Fruit fly (Drosophila melanogaster): Measurements from ENCODE around the gene CG17721.

Gene CG17721

DNA sequence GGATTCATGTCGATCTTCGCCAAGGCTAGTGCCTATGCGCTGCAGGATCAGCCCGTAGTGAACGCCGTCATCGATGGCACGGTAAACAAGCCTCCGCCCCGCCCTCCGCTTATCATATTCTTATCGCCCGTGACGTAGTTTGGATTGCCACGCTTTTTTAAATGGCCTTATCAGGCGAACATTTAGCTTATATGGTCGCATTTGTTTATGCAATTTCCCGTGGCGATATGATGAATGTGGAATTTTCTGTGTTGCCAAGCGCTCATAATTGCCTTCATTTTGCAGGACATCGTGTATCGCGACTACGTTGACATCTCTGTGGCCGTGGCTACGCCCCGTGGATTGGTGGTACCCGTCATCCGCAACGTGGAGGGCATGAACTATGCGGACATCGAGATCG lies 10.9 kb downstream of the CG17721 start:
- no peak for TF ChIP-seq CG17801 (GFP tag; optimal IDR thresholded peaks at IDR 0.05; ENCODE audit: partially characterized antibody)

DNA sequence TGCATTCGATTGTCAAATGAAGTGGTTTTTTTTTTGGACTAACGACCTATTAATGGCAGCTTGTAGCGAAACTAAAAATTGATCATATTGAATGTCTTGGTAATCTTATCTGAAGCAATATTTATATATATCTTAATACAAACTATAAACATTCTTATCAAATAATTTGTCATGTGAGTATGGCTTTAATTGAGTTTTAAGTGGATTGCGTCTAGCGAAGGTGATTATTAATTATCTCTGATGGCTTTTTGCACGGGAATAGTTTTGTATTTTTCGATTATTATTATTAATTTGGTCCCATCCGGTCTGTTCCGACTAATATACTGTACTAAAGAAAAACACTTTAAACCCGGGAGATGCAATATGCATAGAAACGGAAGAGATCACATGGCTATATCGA lies 11.9 kb downstream of the CG17721 start:
- no peak for TF ChIP-seq CG17801 (GFP tag; optimal IDR thresholded peaks at IDR 0.05; ENCODE audit: partially characterized antibody)

DNA sequence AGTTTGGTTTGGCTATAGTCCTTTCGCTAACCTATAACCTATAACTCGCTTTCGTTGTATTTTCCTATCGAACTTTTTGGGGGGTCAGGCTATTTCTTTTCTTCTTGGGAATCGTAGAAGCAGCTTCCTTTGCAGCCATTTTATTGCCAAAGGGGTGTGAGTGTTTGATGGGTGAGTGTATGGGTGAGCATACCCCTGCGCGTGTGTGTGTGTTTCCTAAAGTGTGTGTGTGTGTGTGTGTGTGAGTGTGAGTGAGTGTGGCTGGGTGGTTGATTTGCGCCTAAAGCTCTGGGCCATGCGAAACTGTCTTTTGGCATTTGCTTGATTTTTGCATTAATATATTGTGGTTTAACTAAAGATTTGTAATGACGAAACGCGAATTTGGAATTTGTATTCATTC lies 18.8 kb downstream of the CG17721 start:
- no peak for TF ChIP-seq CG17801 (GFP tag; optimal IDR thresholded peaks at IDR 0.05; ENCODE audit: partially characterized antibody)

DNA sequence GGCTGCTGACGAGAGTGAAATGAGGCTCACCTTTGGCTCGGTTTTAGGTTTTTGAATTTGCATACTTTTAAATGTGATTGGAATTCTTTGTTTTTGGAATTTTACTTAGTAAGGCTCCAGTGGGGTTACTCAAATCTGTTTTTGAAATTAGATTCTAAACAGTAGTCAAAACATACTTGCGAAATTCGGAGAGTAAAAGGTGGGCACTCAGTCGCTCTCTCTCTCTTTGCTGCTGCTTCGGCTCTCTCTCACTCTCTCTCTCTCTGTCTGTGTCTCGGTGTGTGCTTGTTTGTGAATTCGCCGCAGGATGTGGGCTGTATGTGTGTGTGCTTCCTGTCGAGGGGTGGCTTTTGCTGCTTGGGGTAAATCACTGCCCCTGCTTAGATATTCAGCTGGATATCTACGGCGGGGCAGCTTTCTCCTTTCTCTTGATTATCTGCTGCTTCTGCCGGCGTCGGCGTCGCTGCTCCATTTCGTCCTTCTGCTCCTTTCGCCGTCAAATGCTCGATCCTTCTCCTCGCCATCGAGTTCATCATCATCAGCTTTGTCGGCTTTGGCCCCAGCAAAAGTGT lies 19.5 kb downstream of the CG17721 start:
- no peak for TF ChIP-seq CG17801 (GFP tag; optimal IDR thresholded peaks at IDR 0.05; ENCODE audit: partially characterized antibody)

DNA sequence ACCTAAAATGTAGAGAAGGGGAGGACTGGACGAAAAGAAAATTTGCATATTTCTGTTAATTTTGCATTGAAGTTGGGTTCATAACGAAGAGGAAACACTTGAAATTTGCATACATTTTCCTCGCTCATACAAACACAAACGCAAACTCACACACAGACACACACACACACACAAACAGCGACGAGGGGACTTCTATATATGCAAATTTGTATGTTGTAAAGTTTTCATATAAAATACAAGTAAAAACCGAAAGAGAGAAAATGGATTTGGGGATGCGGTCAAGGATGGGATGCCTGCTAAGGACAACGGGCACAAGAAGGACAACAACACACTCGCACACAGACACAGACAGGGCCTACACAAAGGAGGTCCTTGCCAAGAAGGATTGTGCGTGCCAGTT lies 22.6 kb downstream of the CG17721 start:
- no peak for TF ChIP-seq CG17801 (GFP tag; optimal IDR thresholded peaks at IDR 0.05; ENCODE audit: partially characterized antibody)

DNA sequence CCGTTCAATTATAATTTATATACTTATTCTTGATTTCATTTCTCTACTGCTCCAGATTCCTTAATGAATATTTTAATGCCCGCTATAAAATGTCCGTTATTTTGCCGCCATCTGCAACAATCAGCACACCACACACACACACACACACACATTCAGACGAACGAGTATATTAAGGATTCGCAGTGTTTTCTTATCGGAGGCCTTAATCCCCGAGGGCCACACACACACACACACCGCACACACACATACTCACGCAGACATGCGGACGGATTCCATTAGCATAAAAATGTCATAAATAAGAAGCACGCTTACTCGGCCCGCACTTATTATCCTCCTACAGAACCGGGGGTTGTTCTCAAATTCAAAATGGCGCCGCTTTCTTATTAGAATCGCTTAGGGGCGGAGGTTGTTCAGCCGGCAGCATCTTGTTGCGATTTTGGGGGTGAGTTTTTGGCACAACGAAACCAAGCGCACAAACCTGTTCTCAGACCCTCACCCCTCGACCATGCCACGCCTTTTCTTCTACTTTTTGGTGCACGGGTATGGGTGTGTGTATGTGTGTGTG lies 26.1 kb downstream of the CG17721 start:
- TF ChIP-seq CG17801 (GFP tag; optimal IDR thresholded peaks at IDR 0.05; ENCODE audit: partially characterized antibody): no peak

DNA sequence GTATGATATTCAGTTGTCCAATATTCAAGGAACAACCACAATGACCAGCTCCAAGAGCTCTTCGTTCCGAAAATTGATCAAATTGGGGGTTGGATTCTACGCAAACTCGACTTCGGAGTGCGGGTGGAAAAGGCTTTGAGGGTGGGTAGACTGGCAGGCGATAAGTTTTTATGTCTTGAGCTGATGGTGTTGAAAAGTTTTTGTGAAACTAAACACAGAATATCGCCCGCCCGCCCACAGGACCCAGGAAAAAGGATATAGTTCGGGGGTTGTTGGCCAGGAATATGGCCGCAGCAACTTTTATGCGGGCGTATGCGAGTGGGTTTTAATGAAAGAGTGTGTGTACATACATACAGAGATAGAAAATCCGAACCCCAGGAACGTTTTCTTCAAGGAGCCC lies 28.6 kb downstream of the CG17721 start:
- no peak for TF ChIP-seq CG17801 (GFP tag; optimal IDR thresholded peaks at IDR 0.05; ENCODE audit: partially characterized antibody)

dm6 chr3R:11269013-11269412 lies 34.1 kb downstream of the CG17721 start:
- no peak for TF ChIP-seq CG17801 (GFP tag; optimal IDR thresholded peaks at IDR 0.05; ENCODE audit: partially characterized antibody)

dm6 chr3R:11270574-11270973 lies 35.6 kb downstream of the CG17721 start:
- TF ChIP-seq CG17801 (GFP tag; optimal IDR thresholded peaks at IDR 0.05; ENCODE audit: partially characterized antibody): no peak

- TF ChIP-seq CG17801 (GFP tag; optimal IDR thresholded peaks at IDR 0.05; ENCODE audit: partially characterized antibody): no peak
Observed at dm6 chr3R:11272667-11273066, 37.7 kb downstream of the CG17721 start.

dm6 chr3R:11281887-11282286 lies 46.9 kb downstream of the CG17721 start:
- no peak for TF ChIP-seq CG17801 (GFP tag; optimal IDR thresholded peaks at IDR 0.05; ENCODE audit: partially characterized antibody)

All from ovary, adult (tissue).